Fruit fly (Drosophila melanogaster) whole organism, embryonic: ENCODE data around the gene CG7963.

Experiments
- CG1024 ChIP-seq: fragments of 200-800 bp; sonication (Bioruptor generic); IDR thresholded peaks from 2 replicates; pipeline ENCODE4 v1.3.6; 2022; ENCODE audit warnings: missing biosample characterization, missing genetic modification characterization
- CG11247 ChIP-seq: fragments of 200-800 bp; sonication (Bioruptor generic); IDR thresholded peaks from 2 replicates; pipeline ENCODE4 v1.3.6; 2022; ENCODE audit warnings: missing biosample characterization, missing genetic modification characterization
- CG1233 ChIP-seq: fragments of 200-800 bp; sonication (Bioruptor generic); optimal IDR thresholded peaks from 4 replicates; lab custom pipeline; 2018; ENCODE audit warnings: missing biosample characterization, mild to moderate bottlenecking, missing genetic modification characterization
- CG17328 ChIP-seq: fragments of 200-800 bp; sonication (Bioruptor generic); IDR thresholded peaks from 2 replicates; pipeline ENCODE4 v1.3.6; 2022; ENCODE audit warnings: missing biosample characterization, missing genetic modification characterization
- CG17361 ChIP-seq: fragments of 200-800 bp; sonication (Bioruptor generic); IDR thresholded peaks from 3 replicates; pipeline ENCODE4 v1.3.6; 2022; ENCODE audit warnings: missing biosample characterization, missing genetic modification characterization
- CG17912 ChIP-seq: fragments of 200-800 bp; sonication (Bioruptor generic); optimal IDR thresholded peaks from 2 replicates; lab custom pipeline; 2018; ENCODE audit warnings: missing biosample characterization, mild to moderate bottlenecking, missing genetic modification characterization
- CG2120 ChIP-seq: fragments of 200-800 bp; sonication (Bioruptor generic); optimal IDR thresholded peaks from 3 replicates; lab custom pipeline; 2016; ENCODE audit warnings: missing biosample characterization, missing genetic modification characterization
- CG2199 ChIP-seq: fragments of 200-800 bp; sonication (Bioruptor generic); IDR thresholded peaks from 3 replicates; pipeline ENCODE4 v1.3.6; 2022; ENCODE audit warnings: missing biosample characterization, missing genetic modification characterization
- CG30431 ChIP-seq: fragments of 200-800 bp; sonication (Bioruptor generic); optimal IDR thresholded peaks from 2 replicates; lab custom pipeline; 2017; ENCODE audit warnings: missing biosample characterization, missing genetic modification characterization
- CG3726 ChIP-seq: fragments of 200-800 bp; sonication (Bioruptor generic); IDR thresholded peaks from 3 replicates; pipeline ENCODE4, ENCODE4 v1.3.6; 2022; ENCODE audit warnings: missing biosample characterization, missing genetic modification characterization
- CG8290 ChIP-seq, 3 experiments: fragments of 200-800 bp; sonication (Bioruptor generic); optimal IDR thresholded peaks; 2 replicates each; lab custom pipeline; 2016 to 2019; ENCODE audit warnings: missing biosample characterization in 3 of 3, missing genetic modification characterization in 3 of 3, mild to moderate bottlenecking in 2 of 3, moderate library complexity in 1 of 3
- CG9797 ChIP-seq: fragments of 200-800 bp; sonication (Bioruptor generic); optimal IDR thresholded peaks from 3 replicates; lab custom pipeline; 2018; ENCODE audit warnings: missing biosample characterization, mild to moderate bottlenecking, missing genetic modification characterization
- CG9932 ChIP-seq: fragments of 200-800 bp; sonication (Bioruptor generic); IDR thresholded peaks from 2 replicates; pipeline ENCODE4 v1.3.6; 2022; ENCODE audit warnings: missing biosample characterization, missing genetic modification characterization
- ERR ChIP-seq: fragments of 200-800 bp; sonication (Bioruptor generic); optimal IDR thresholded peaks from 2 replicates; lab custom pipeline; 2016; ENCODE audit warnings: missing biosample characterization, missing genetic modification characterization
- Ets65A ChIP-seq: fragments of 200-800 bp; sonication (Bioruptor generic); peaks from one replicate; lab custom pipeline; 2016; ENCODE audit warnings: missing biosample characterization, missing genetic modification characterization
- Ets97D ChIP-seq: fragments of 200-800 bp; sonication (Bioruptor generic); optimal IDR thresholded peaks from 3 replicates; lab custom pipeline; 2016; ENCODE audit warnings: missing biosample characterization, missing genetic modification characterization
- GATAe ChIP-seq: fragments of 200-800 bp; sonication (Bioruptor generic); conservative IDR thresholded peaks from 2 replicates; pipeline ENCODE4 v1.3.6; 2022; ENCODE audit warnings: missing biosample characterization, missing genetic modification characterization
- HHEX ChIP-seq: fragments of 200-800 bp; sonication (Bioruptor generic); optimal IDR thresholded peaks from 3 replicates; lab custom pipeline; 2017; ENCODE audit warnings: missing biosample characterization, mild to moderate bottlenecking, missing genetic modification characterization, missing genetic modification reagents
- Hr3 ChIP-seq: fragments of 200-800 bp; sonication (Bioruptor generic); optimal IDR thresholded peaks from 3 replicates; lab custom pipeline; 2016; ENCODE audit warnings: missing biosample characterization, missing genetic modification characterization
- Jarid2 ChIP-seq: fragments of 200-800 bp; sonication (Bioruptor generic); optimal IDR thresholded peaks from 3 replicates; lab custom pipeline; 2017; ENCODE audit warnings: mild to moderate bottlenecking, missing biosample characterization, missing genetic modification reagents, missing genetic modification characterization
- Kr ChIP-seq: fragments of 200-800 bp; sonication (Bioruptor generic); optimal IDR thresholded peaks from 2 replicates; lab custom pipeline; 2017; ENCODE audit warnings: missing biosample characterization, mild to moderate bottlenecking, missing genetic modification characterization
- Lpt ChIP-seq: fragments of >200 bp; optimal IDR thresholded peaks from 2 replicates; lab custom pipeline; 2018; ENCODE audit warnings: missing biosample characterization, missing genetic modification characterization
- NK7.1 ChIP-seq: fragments of 200-800 bp; sonication (Bioruptor generic); optimal IDR thresholded peaks from 3 replicates; lab custom pipeline; 2016; ENCODE audit warnings: missing biosample characterization, missing genetic modification characterization
- PHDP ChIP-seq: fragments of 200-800 bp; sonication (Bioruptor generic); optimal IDR thresholded peaks from 3 replicates; lab custom pipeline; 2018; ENCODE audit warnings: missing biosample characterization, mild to moderate bottlenecking, missing genetic modification characterization, moderate library complexity
- Ravus ChIP-seq: fragments of 200-800 bp; sonication (Bioruptor generic); IDR thresholded peaks from 2 replicates; pipeline ENCODE4 v1.3.6; 2022; ENCODE audit warnings: missing biosample characterization, missing genetic modification characterization
- Trl ChIP-seq, 3 experiments: fragments of >200 bp in 2 of 3; fragments of 200-800 bp in 1 of 3; sonication (Bioruptor generic) in 1 of 3; optimal IDR thresholded peaks; 2 replicates in 1 of 3; 3 replicates in 2 of 3; lab custom pipeline; 2016 to 2017; ENCODE audit warnings: missing biosample characterization in 1 of 3, missing genetic modification characterization in 1 of 3
- YL-1 ChIP-seq: fragments of 200-800 bp; sonication (Bioruptor generic); optimal IDR thresholded peaks from 3 replicates; lab custom pipeline; 2017; ENCODE audit warnings: missing biosample characterization, mild to moderate bottlenecking, missing genetic modification characterization
- al ChIP-seq: fragments of 200-800 bp; sonication (Bioruptor generic); IDR thresholded peaks from 2 replicates; pipeline ENCODE4 v1.3.6; 2022; ENCODE audit warnings: missing biosample characterization, missing genetic modification characterization
- bsh ChIP-seq, 2 experiments: fragments of 200-800 bp; sonication (Bioruptor generic); optimal IDR thresholded peaks; 2 replicates each; lab custom pipeline; 2017 to 2018; ENCODE audit warnings: mild to moderate bottlenecking in 2 of 2, missing biosample characterization in 2 of 2, missing genetic modification characterization in 2 of 2, moderate library complexity in 1 of 2
- chinmo ChIP-seq: fragments of 200-800 bp; sonication (Bioruptor generic); IDR thresholded peaks from 4 replicates; pipeline ENCODE4 v1.3.6; 2022; ENCODE audit warnings: missing biosample characterization, missing genetic modification characterization; ENCODE audit not compliant: partially characterized antibody
- corto ChIP-seq: fragments of 200-800 bp; sonication (Bioruptor generic); optimal IDR thresholded peaks from 2 replicates; lab custom pipeline; 2016; ENCODE audit warnings: missing biosample characterization, mild to moderate bottlenecking, missing genetic modification characterization, moderate library complexity
- crp ChIP-seq, 2 experiments: fragments of 200-800 bp; sonication (Bioruptor generic); optimal IDR thresholded peaks; 2 replicates in 1 of 2; 3 replicates in 1 of 2; lab custom pipeline; 2017; ENCODE audit warnings: missing biosample characterization in 2 of 2, missing genetic modification characterization in 2 of 2, mild to moderate bottlenecking in 1 of 2, moderate library complexity in 1 of 2
- disco-r ChIP-seq: fragments of 200-800 bp; sonication (Bioruptor generic); optimal IDR thresholded peaks from 2 replicates; lab custom pipeline; 2016; ENCODE audit warnings: missing biosample characterization, missing genetic modification characterization
- dmrt11E ChIP-seq: fragments of 200-800 bp; sonication (Bioruptor generic); optimal IDR thresholded peaks from 3 replicates; lab custom pipeline; 2018; ENCODE audit warnings: missing biosample characterization, mild to moderate bottlenecking, missing genetic modification characterization, moderate library complexity
- exex ChIP-seq: fragments of 200-800 bp; sonication (Bioruptor generic); optimal IDR thresholded peaks from 4 replicates; lab custom pipeline; 2018; ENCODE audit warnings: missing biosample characterization, mild to moderate bottlenecking, missing genetic modification characterization, moderate library complexity
- fd102C ChIP-seq: fragments of 200-800 bp; sonication (Bioruptor generic); optimal IDR thresholded peaks from 2 replicates; lab custom pipeline; 2018; ENCODE audit warnings: missing biosample characterization, mild to moderate bottlenecking, missing genetic modification characterization, moderate library complexity
- fu2 ChIP-seq: fragments of 200-800 bp; sonication (Bioruptor generic); optimal IDR thresholded peaks from 2 replicates; lab custom pipeline; 2016; ENCODE audit warnings: missing biosample characterization, missing genetic modification characterization
- gem ChIP-seq: fragments of 200-800 bp; sonication (Bioruptor generic); optimal IDR thresholded peaks from 2 replicates; lab custom pipeline; 2019; ENCODE audit warnings: missing biosample characterization, mild to moderate bottlenecking, missing genetic modification characterization, moderate library complexity
- kni ChIP-seq: fragments of 200-800 bp; sonication (Bioruptor generic); optimal IDR thresholded peaks from 3 replicates; lab custom pipeline; 2017; ENCODE audit warnings: mild to moderate bottlenecking, missing biosample characterization, missing genetic modification reagents, missing genetic modification characterization
- lmd ChIP-seq: fragments of 200-800 bp; sonication (Bioruptor generic); IDR thresholded peaks from 2 replicates; pipeline ENCODE4 v1.3.6; 2022; ENCODE audit warnings: missing biosample characterization, missing genetic modification characterization
- mirr ChIP-seq: fragments of 200-800 bp; sonication (Bioruptor generic); optimal IDR thresholded peaks from 3 replicates; lab custom pipeline; 2018; ENCODE audit warnings: missing biosample characterization, mild to moderate bottlenecking, missing genetic modification characterization
- nmo ChIP-seq: fragments of 200-800 bp; sonication (Bioruptor generic); optimal IDR thresholded peaks from 2 replicates; lab custom pipeline; 2018; ENCODE audit warnings: missing biosample characterization, mild to moderate bottlenecking, missing genetic modification characterization, moderate library complexity
- onecut ChIP-seq: fragments of 200-800 bp; sonication (Bioruptor generic); IDR thresholded peaks from 2 replicates; pipeline ENCODE4 v1.3.6; 2022; ENCODE audit warnings: missing biosample characterization, missing genetic modification characterization
- sima ChIP-seq: fragments of 200-800 bp; sonication (Bioruptor generic); optimal IDR thresholded peaks from 2 replicates; lab custom pipeline; 2016; ENCODE audit warnings: missing biosample characterization, missing genetic modification characterization
- slou ChIP-seq: fragments of 200-800 bp; sonication (Bioruptor generic); optimal IDR thresholded peaks from 3 replicates; lab custom pipeline; 2016; ENCODE audit warnings: missing biosample characterization, missing genetic modification characterization
- ttk ChIP-seq: fragments of 200-800 bp; sonication (Bioruptor generic); IDR thresholded peaks from 2 replicates; pipeline ENCODE4 v2.1.2; 2022; ENCODE audit warnings: missing biosample characterization, missing genetic modification characterization
- unpg ChIP-seq: fragments of 200-800 bp; sonication (Bioruptor generic); optimal IDR thresholded peaks from 3 replicates; lab custom pipeline; 2018; ENCODE audit warnings: missing biosample characterization, mild to moderate bottlenecking, missing genetic modification characterization, moderate library complexity
- zen ChIP-seq: fragments of 200-800 bp; sonication (Bioruptor generic); optimal IDR thresholded peaks from 3 replicates; lab custom pipeline; 2018; ENCODE audit warnings: missing biosample characterization, mild to moderate bottlenecking, missing genetic modification characterization, moderate library complexity

CG7963 gene

DNA sequence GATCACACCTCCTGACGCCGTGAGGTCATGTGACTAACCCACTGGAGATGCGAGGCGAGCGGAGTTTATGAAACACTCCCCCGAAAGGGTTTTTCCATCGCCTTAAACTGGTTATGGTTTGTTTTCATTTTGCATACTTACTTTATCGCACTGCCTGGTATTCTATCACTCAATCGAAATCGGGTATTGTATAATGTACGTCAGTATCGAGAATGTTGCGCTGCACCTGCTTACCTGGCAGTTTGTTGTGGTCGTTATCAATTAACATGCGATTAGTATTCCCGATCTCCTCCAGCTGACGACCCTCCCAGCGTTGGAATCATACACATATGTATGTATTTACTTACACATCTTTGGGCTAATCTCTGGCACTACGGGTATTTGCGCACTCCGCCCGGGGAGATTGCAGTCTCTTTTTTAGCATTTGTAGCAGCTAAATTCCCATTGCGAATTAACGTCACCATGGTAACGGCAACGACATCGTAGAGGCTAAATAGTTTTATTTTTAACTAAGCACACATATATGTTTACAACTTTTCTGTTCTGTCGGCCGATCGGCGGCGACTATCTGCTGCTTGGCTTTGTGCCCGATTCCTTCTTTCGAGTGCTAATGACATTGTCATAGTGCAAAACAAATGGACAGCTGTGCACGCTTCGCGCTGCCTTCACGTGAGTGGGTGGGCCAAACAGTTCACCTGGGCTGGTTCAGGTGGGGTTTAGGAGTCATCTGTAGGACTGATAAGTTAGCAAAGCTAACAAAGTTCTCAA lies 9.5 kb upstream of the CG7963 start (continued):
- no peak for TF ChIP-seq PHDP (tag; lab: Kevin White, UChicago)
- no peak for TF ChIP-seq NK7.1 (GFP tag; lab: Kevin White, UChicago)
- no peak for TF ChIP-seq CG17328 (GFP tag; lab: Robert Waterston, UW)
- TF ChIP-seq fu2 (GFP tag; lab: Kevin White, UChicago) = no peak
- TF ChIP-seq Hr3 (GFP tag; lab: Kevin White, UChicago) = no peak
- no peak for TF ChIP-seq al
- no peak for TF ChIP-seq CG30431 (GFP tag; lab: Kevin White, UChicago)
- peak; percentile 27; the same call in 1 of the 2 replicates for TF ChIP-seq CG1024
- TF ChIP-seq Ets65A (GFP tag; lab: Kevin White, UChicago) = no peak
- TF ChIP-seq onecut (GFP tag; lab: Robert Waterston, UW) = no peak
- no peak for TF ChIP-seq unpg (GFP tag; lab: Kevin White, UChicago)
- 0 out of 4 replicates have a peak, but pooled peaks have one; percentile 58 for TF ChIP-seq chinmo (GFP tag; lab: Robert Waterston, UW)
- no peak for TF ChIP-seq Ravus (GFP tag; lab: Robert Waterston, UW)
- peak; percentile 1 for TF ChIP-seq mirr (GFP tag; lab: Kevin White, UChicago)
- no peak for TF ChIP-seq dmrt11E (tag; lab: Kevin White, UChicago)
- peak; percentile 47 for TF ChIP-seq exex (tag; lab: Kevin White, UChicago)
- TF ChIP-seq CG11247 (GFP tag; lab: Robert Waterston, UW) = no peak
- TF ChIP-seq YL-1 (GFP tag; lab: Kevin White, UChicago) = peak; percentile 3
- TF ChIP-seq CG9797 (GFP tag; lab: Kevin White, UChicago) = no peak
- no peak for TF ChIP-seq HHEX (GFP tag; lab: Kevin White, UChicago)
- TF ChIP-seq CG2199 (GFP tag; lab: Robert Waterston, UW) = 0 out of 3 replicates have a peak, but pooled peaks have one; percentile 16
- TF ChIP-seq lmd (GFP tag; lab: Robert Waterston, UW) = 0 out of 2 replicates have a peak, but pooled peaks have one; percentile 16
- TF ChIP-seq CG1233 (GFP tag; lab: Kevin White, UChicago) = peak; percentile 6
- no peak for TF ChIP-seq CG17912 (GFP tag; lab: Kevin White, UChicago)
- no peak for TF ChIP-seq Trl (optimal IDR thresholded peaks at IDR 0.05; lab: Kevin White, UChicago)
- no peak for TF ChIP-seq Trl (GFP tag; optimal IDR thresholded peaks at IDR 0.05; lab: Kevin White, UChicago)
- TF ChIP-seq gem (tag; lab: Kevin White, UChicago) = no peak
- no peak for TF ChIP-seq ttk (GFP tag; lab: Robert Waterston, UW)
- no peak for TF ChIP-seq Kr (GFP tag; lab: Kevin White, UChicago)
- TF ChIP-seq Jarid2 = no peak
- TF ChIP-seq ERR = peak; percentile 25
- TF ChIP-seq crp (GFP tag; optimal IDR thresholded peaks at IDR 0.05; lab: Kevin White, UChicago) = no peak
- TF ChIP-seq GATAe (GFP tag; lab: Robert Waterston, UW) = no peak
- TF ChIP-seq CG3726 = no peak
- TF ChIP-seq sima (GFP tag; lab: Kevin White, UChicago) = no peak
- TF ChIP-seq fd102C = no peak
- no peak for TF ChIP-seq Lpt (GFP tag; lab: Kevin White, UChicago)
- TF ChIP-seq slou (GFP tag; lab: Kevin White, UChicago) = no peak
- TF ChIP-seq kni = no peak
- no peak for TF ChIP-seq disco-r (GFP tag; lab: Kevin White, UChicago)
- TF ChIP-seq zen (tag; lab: Kevin White, UChicago) = no peak
- no peak for TF ChIP-seq CG2120 (GFP tag; lab: Kevin White, UChicago)
- 0 out of 2 replicates have a peak, but pooled peaks have one; percentile 4 for TF ChIP-seq CG9932 (GFP tag; lab: Robert Waterston, UW)
- no peak for TF ChIP-seq corto
- TF ChIP-seq bsh (GFP tag; optimal IDR thresholded peaks at IDR 0.05; lab: Kevin White, UChicago) = no peak
- TF ChIP-seq Ets97D (GFP tag; lab: Kevin White, UChicago) = no peak
- no peak for TF ChIP-seq CG17361
- TF ChIP-seq nmo (GFP tag; lab: Kevin White, UChicago) = no peak
- TF ChIP-seq CG8290 (GFP tag; optimal IDR thresholded peaks at IDR 0.05; lab: Kevin White, UChicago) = no peak
- peak in 1 of 2 experiments; percentile 41 for TF ChIP-seq CG8290 (tag; optimal IDR thresholded peaks at IDR 0.05; lab: Kevin White, UChicago)
